Fruit fly (Drosophila melanogaster) whole organism, prepupa: ENCODE results near the gene CG13390.

Experiments
- Blimp-1 ChIP-seq: fragments of 200-800 bp; sonication (Bioruptor generic); optimal IDR thresholded peaks from 3 replicates; lab custom pipeline; 2017; ENCODE audit warnings: missing biosample characterization, missing genetic modification characterization, mild to moderate bottlenecking, moderate library complexity, missing genetic modification reagents
- CG10631 ChIP-seq: fragments of 200-800 bp; sonication (Bioruptor generic); optimal IDR thresholded peaks from 2 replicates; lab custom pipeline; 2016; ENCODE audit warnings: missing biosample characterization, missing genetic modification characterization
- CG10669 ChIP-seq: fragments of 200-800 bp; sonication (Bioruptor generic); optimal IDR thresholded peaks from 3 replicates; lab custom pipeline; 2018; ENCODE audit warnings: missing biosample characterization, mild to moderate bottlenecking, missing genetic modification characterization, moderate library complexity
- CG11294 ChIP-seq: fragments of 200-800 bp; sonication (Bioruptor generic); IDR thresholded peaks from 2 replicates; pipeline ENCODE4 v1.3.6; 2022; ENCODE audit warnings: missing biosample characterization, missing genetic modification characterization
- CG11762 ChIP-seq: fragments of 200-800 bp; sonication (Bioruptor generic); optimal IDR thresholded peaks from 3 replicates; lab custom pipeline; 2016; ENCODE audit warnings: missing biosample characterization, missing genetic modification characterization; ENCODE audit not compliant: insufficient read depth
- CG11902 ChIP-seq: fragments of 200-800 bp; sonication (Bioruptor generic); optimal IDR thresholded peaks from 3 replicates; lab custom pipeline; 2016; ENCODE audit warnings: missing biosample characterization, missing genetic modification characterization
- CG15336 ChIP-seq: fragments of 200-800 bp; sonication (Bioruptor generic); IDR thresholded peaks from 2 replicates; pipeline ENCODE4 v1.3.6; 2022; ENCODE audit warnings: missing biosample characterization, missing genetic modification characterization
- CG1621 ChIP-seq: fragments of 200-800 bp; sonication (Bioruptor generic); optimal IDR thresholded peaks from 3 replicates; lab custom pipeline; 2018; ENCODE audit warnings: missing biosample characterization, mild to moderate bottlenecking, missing genetic modification characterization
- CG16779 ChIP-seq: fragments of 200-800 bp; sonication (Bioruptor generic); optimal IDR thresholded peaks from 3 replicates; lab custom pipeline; 2017; ENCODE audit warnings: missing biosample characterization, mild to moderate bottlenecking, missing genetic modification characterization
- CG3032 ChIP-seq: fragments of 200-800 bp; optimal IDR thresholded peaks from 2 replicates; lab custom pipeline; 2019; ENCODE audit warnings: missing biosample characterization, mild to moderate bottlenecking, missing genetic modification characterization, moderate library complexity
- CG32006 ChIP-seq: fragments of 200-800 bp; sonication (Bioruptor generic); optimal IDR thresholded peaks from 3 replicates; lab custom pipeline; 2017; ENCODE audit warnings: missing biosample characterization, mild to moderate bottlenecking, missing genetic modification characterization
- CG34406 ChIP-seq: fragments of 200-800 bp; sonication (Bioruptor generic); optimal IDR thresholded peaks from 3 replicates; lab custom pipeline; 2016; ENCODE audit warnings: missing biosample characterization, missing genetic modification characterization
- CG4318 ChIP-seq: fragments of 200-800 bp; sonication (Bioruptor generic); optimal IDR thresholded peaks from 3 replicates; lab custom pipeline; 2017; ENCODE audit warnings: missing biosample characterization, mild to moderate bottlenecking, missing genetic modification characterization
- CG6276 ChIP-seq: fragments of 200-800 bp; sonication (Bioruptor generic); optimal IDR thresholded peaks from 2 replicates; lab custom pipeline; 2017; ENCODE audit warnings: missing biosample characterization, mild to moderate bottlenecking, missing genetic modification characterization
- CG6792 ChIP-seq: fragments of 200-800 bp; sonication (Bioruptor generic); optimal IDR thresholded peaks from 3 replicates; lab custom pipeline; 2016; ENCODE audit warnings: missing biosample characterization, missing genetic modification characterization
- CG6808 ChIP-seq: fragments of 200-800 bp; sonication (Bioruptor generic); optimal IDR thresholded peaks from 3 replicates; lab custom pipeline; 2017; ENCODE audit warnings: missing biosample characterization, missing genetic modification characterization, mild to moderate bottlenecking, moderate library complexity, missing genetic modification reagents
- CG6854 ChIP-seq: fragments of 200-800 bp; sonication (Bioruptor generic); optimal IDR thresholded peaks from 2 replicates; lab custom pipeline; 2017; ENCODE audit warnings: missing biosample characterization, mild to moderate bottlenecking, missing genetic modification characterization
- CG7368 ChIP-seq: fragments of 200-800 bp; sonication (Bioruptor generic); optimal IDR thresholded peaks from 3 replicates; lab custom pipeline; 2016; ENCODE audit warnings: missing biosample characterization, missing genetic modification characterization
- CG9139 ChIP-seq: fragments of 200-800 bp; sonication (Bioruptor generic); optimal IDR thresholded peaks from 3 replicates; lab custom pipeline; 2017; ENCODE audit warnings: missing biosample characterization, mild to moderate bottlenecking, missing genetic modification characterization
- Eip75B ChIP-seq: fragments of 200-800 bp; sonication (Bioruptor generic); optimal IDR thresholded peaks from 3 replicates; lab custom pipeline; 2016; ENCODE audit warnings: missing biosample characterization, missing genetic modification characterization
- Eip78C ChIP-seq: fragments of 200-800 bp; sonication (Bioruptor generic); peaks from one replicate; lab custom pipeline; 2016; ENCODE audit warnings: missing biosample characterization, missing genetic modification characterization
- Ets96B ChIP-seq: fragments of 200-800 bp; optimal IDR thresholded peaks from 2 replicates; lab custom pipeline; 2019; ENCODE audit warnings: missing biosample characterization, mild to moderate bottlenecking, missing genetic modification characterization, moderate library complexity
- Gug ChIP-seq: fragments of 200-800 bp; sonication (Bioruptor generic); IDR thresholded peaks from 2 replicates; pipeline ENCODE4 v1.3.6; 2022; ENCODE audit warnings: missing biosample characterization, missing genetic modification characterization
- Hr38 ChIP-seq: sonication (Bioruptor generic); optimal IDR thresholded peaks from 2 replicates; lab custom pipeline; 2016; ENCODE audit warnings: missing biosample characterization, missing genetic modification characterization
- Hr4 ChIP-seq: fragments of 200-800 bp; sonication (Bioruptor generic); optimal IDR thresholded peaks from 3 replicates; lab custom pipeline; 2016; ENCODE audit warnings: missing biosample characterization, missing genetic modification characterization
- Met ChIP-seq: fragments of 200-800 bp; sonication (Bioruptor generic); optimal IDR thresholded peaks from 3 replicates; lab custom pipeline; 2016; ENCODE audit warnings: missing biosample characterization, missing genetic modification characterization
- OdsH ChIP-seq: fragments of 200-800 bp; sonication (Bioruptor generic); optimal IDR thresholded peaks from 3 replicates; lab custom pipeline; 2016; ENCODE audit warnings: missing biosample characterization, missing genetic modification characterization
- Smox ChIP-seq: fragments of 200-800 bp; sonication (Bioruptor generic); optimal IDR thresholded peaks from 3 replicates; lab custom pipeline; 2016; ENCODE audit warnings: missing biosample characterization, missing genetic modification characterization
- Sox102F ChIP-seq: fragments of 200-800 bp; sonication (Bioruptor generic); optimal IDR thresholded peaks from 2 replicates; lab custom pipeline; 2016; ENCODE audit warnings: missing biosample characterization, mild to moderate bottlenecking, missing genetic modification characterization
- Sox14 ChIP-seq: fragments of 200-800 bp; sonication (Bioruptor generic); optimal IDR thresholded peaks from 3 replicates; lab custom pipeline; 2016; ENCODE audit warnings: missing biosample characterization, missing genetic modification characterization
- achi ChIP-seq: fragments of 200-800 bp; sonication (Bioruptor generic); optimal IDR thresholded peaks from 3 replicates; lab custom pipeline; 2016; ENCODE audit warnings: missing biosample characterization, missing genetic modification characterization
- cyc ChIP-seq: fragments of 200-800 bp; sonication (Bioruptor generic); optimal IDR thresholded peaks from 3 replicates; lab custom pipeline; 2016; ENCODE audit warnings: missing biosample characterization, missing genetic modification characterization
- dsx ChIP-seq: fragments of 200-800 bp; optimal IDR thresholded peaks from 3 replicates; lab custom pipeline; 2019; ENCODE audit warnings: missing biosample characterization, mild to moderate bottlenecking, missing genetic modification characterization, moderate library complexity; ENCODE audit not compliant: poor library complexity, severe bottlenecking
- eg ChIP-seq: fragments of 200-800 bp; sonication (Bioruptor generic); IDR thresholded peaks from 3 replicates; pipeline ENCODE4 v1.3.6; 2022; ENCODE audit warnings: missing biosample characterization, missing genetic modification characterization
- esn ChIP-seq: fragments of 200-800 bp; sonication (Bioruptor generic); optimal IDR thresholded peaks from 2 replicates; lab custom pipeline; 2016; ENCODE audit warnings: missing biosample characterization, mild to moderate bottlenecking, missing genetic modification characterization, moderate library complexity
- net ChIP-seq: fragments of 200-800 bp; sonication (Bioruptor generic); optimal IDR thresholded peaks from 3 replicates; lab custom pipeline; 2016; ENCODE audit warnings: missing biosample characterization, missing genetic modification characterization
- pdm3 ChIP-seq: fragments of 200-800 bp; sonication (Bioruptor generic); optimal IDR thresholded peaks from 3 replicates; lab custom pipeline; 2016; ENCODE audit warnings: missing biosample characterization, missing genetic modification characterization
- salr ChIP-seq, 2 experiments: fragments of 200-800 bp; sonication (Bioruptor generic); optimal IDR thresholded peaks; 3 replicates each; lab custom pipeline; 2016 to 2018; ENCODE audit warnings: missing biosample characterization in 2 of 2, missing genetic modification characterization in 2 of 2, mild to moderate bottlenecking in 1 of 2
- spab ChIP-seq: fragments of 200-800 bp; sonication (Bioruptor generic); optimal IDR thresholded peaks from 2 replicates; lab custom pipeline; 2017; ENCODE audit warnings: missing biosample characterization, mild to moderate bottlenecking, missing genetic modification characterization, missing genetic modification reagents
- ss ChIP-seq, 2 experiments: fragments of 200-800 bp; sonication (Bioruptor generic); optimal IDR thresholded peaks; 2 replicates in 1 of 2; 3 replicates in 1 of 2; lab custom pipeline; 2017 to 2018; ENCODE audit warnings: mild to moderate bottlenecking in 2 of 2, missing biosample characterization in 2 of 2, missing genetic modification characterization in 2 of 2, moderate library complexity in 1 of 2
- svp ChIP-seq: fragments of 200-800 bp; sonication (Bioruptor generic); peaks from one replicate; lab custom pipeline; 2016; ENCODE audit warnings: missing biosample characterization, missing genetic modification characterization
- vri ChIP-seq: fragments of 200-800 bp; sonication (Bioruptor generic); optimal IDR thresholded peaks from 3 replicates; lab custom pipeline; 2016; ENCODE audit warnings: missing biosample characterization, mild to moderate bottlenecking, missing genetic modification characterization

Gene CG13390

dm6 chr2L:8381508-8382036 lies 5.0 kb upstream of the CG13390 start, which contains the start of gene AlaRS (continued):
- TF ChIP-seq cyc (GFP tag; lab: Kevin White, UChicago) (peak; percentile 29), CG3032 (tag; lab: Kevin White, UChicago) (peak; percentile 8), CG10631 (GFP tag; lab: Kevin White, UChicago) (peak; percentile 32), CG4318 (GFP tag; lab: Kevin White, UChicago) (no peak), CG9139 (GFP tag; lab: Kevin White, UChicago) (peak; percentile 6), CG6854 (peak; percentile 5), Hr38 (GFP tag; lab: Kevin White, UChicago) (no peak), CG10669 (GFP tag; lab: Kevin White, UChicago) (no peak), CG34406 (GFP tag; lab: Kevin White, UChicago) (peak; percentile 29), CG11902 (GFP tag; lab: Kevin White, UChicago) (no peak), vri (GFP tag; lab: Kevin White, UChicago) (peak; percentile 71), CG15336 (GFP tag; lab: Robert Waterston, UW) (peak; percentile 39), CG7368 (no peak), CG16779 (tag; lab: Kevin White, UChicago) (no peak), net (GFP tag; lab: Kevin White, UChicago) (peak; percentile 32), pdm3 (GFP tag; lab: Kevin White, UChicago) (peak; percentile 42), CG6276 (GFP tag; lab: Kevin White, UChicago) (no peak)

- peak; percentile 70 for TF ChIP-seq dsx (GFP tag; lab: Kevin White, UChicago)
- no peak for TF ChIP-seq eg (GFP tag; lab: Robert Waterston, UW)
- TF ChIP-seq Eip78C = peak; percentile 3
- peak; percentile 82 for TF ChIP-seq svp (GFP tag; lab: Kevin White, UChicago)
Observed at dm6 chr2L:8374235-8374634, 2.4 kb downstream of the CG13390 start, which contains the start of gene Wdr82. Gene Wdr82 (plus strand): TSS chr2L:8374461.

- TF ChIP-seq CG11762 (GFP tag; lab: Kevin White, UChicago) = no peak
- no peak for TF ChIP-seq Sox14 (GFP tag; lab: Kevin White, UChicago)
- peak; percentile 6 for TF ChIP-seq vri (GFP tag; lab: Kevin White, UChicago)
- TF ChIP-seq, all 60 proteins: peak for 1
Observed at dm6 chr2L:8372248-8372647, 4.3 kb downstream of the CG13390 start.

- TF ChIP-seq CG10669 (GFP tag; lab: Kevin White, UChicago) (no peak), salr (GFP tag; optimal IDR thresholded peaks at IDR 0.05; lab: Kevin White, UChicago) (no peak), CG15336 (GFP tag; lab: Robert Waterston, UW) (peak; percentile 48), svp (GFP tag; lab: Kevin White, UChicago) (no peak), dsx (GFP tag; lab: Kevin White, UChicago) (peak; percentile 15), Eip75B (no peak), CG1621 (tag; lab: Kevin White, UChicago) (no peak), cyc (GFP tag; lab: Kevin White, UChicago) (no peak), Hr4 (GFP tag; lab: Kevin White, UChicago) (no peak), OdsH (GFP tag; lab: Kevin White, UChicago) (peak; percentile 16), CG3032 (tag; lab: Kevin White, UChicago) (no peak), achi (GFP tag; lab: Kevin White, UChicago) (peak; percentile 39), CG10631 (GFP tag; lab: Kevin White, UChicago) (no peak), CG4318 (GFP tag; lab: Kevin White, UChicago) (no peak), pdm3 (GFP tag; lab: Kevin White, UChicago) (no peak), CG6808 (GFP tag; lab: Kevin White, UChicago) (no peak), Gug (no peak), spab (no peak), ss (GFP tag; optimal IDR thresholded peaks at IDR 0.05; lab: Kevin White, UChicago) (no peak), Met (GFP tag; lab: Kevin White, UChicago) (no peak), Sox14 (GFP tag; lab: Kevin White, UChicago) (no peak), CG6276 (GFP tag; lab: Kevin White, UChicago) (peak; percentile 14), CG11294 (GFP tag; lab: Robert Waterston, UW) (no peak), CG34406 (GFP tag; lab: Kevin White, UChicago) (no peak), esn (GFP tag; lab: Kevin White, UChicago) (no peak), CG32006 (GFP tag; lab: Kevin White, UChicago) (peak; percentile 56), Eip78C (peak; percentile 61), Blimp-1 (GFP tag; lab: Kevin White, UChicago) (no peak), CG16779 (tag; lab: Kevin White, UChicago) (no peak), CG6792 (no peak), Ets96B (tag; lab: Kevin White, UChicago) (no peak), Sox102F (GFP tag; lab: Kevin White, UChicago) (no peak), Smox (GFP tag; lab: Kevin White, UChicago) (no peak)
Observed at dm6 chr2L:8371354-8371937, 5.2 kb downstream of the CG13390 start.
